Worm (Caenorhabditis elegans): ENCODE data around the gene F20A1.4.

ce11 chrV:7022981-7023380, 1.3 kb upstream of the F20A1.4 start:
- TF ChIP-seq elt-2 (tag; optimal IDR thresholded peaks at IDR 0.05) (no peak), nhr-71 (tag; optimal IDR thresholded peaks at IDR 0.05) (no peak), ztf-11 (tag; optimal IDR thresholded peaks at IDR 0.05) (no peak), lin-39 (tag; optimal IDR thresholded peaks at IDR 0.05) (no peak)

Data from whole organism, L1 larva.